Worm (Caenorhabditis elegans) whole organism, midembryonic: ENCODE results near the gene srv-6.

Experiments
- cog-1 ChIP-seq: sonication (generic microtip); optimal IDR thresholded peaks from 2 replicates; lab custom pipeline; 2016; ENCODE audit warnings: missing genetic modification characterization, missing compliant biosample characterization
- flt-1 ChIP-seq: fragments of 200-800 bp; sonication (Bioruptor generic); IDR thresholded peaks from 2 replicates; pipeline ENCODE4 v1.3.6; 2022; ENCODE audit warnings: missing genetic modification characterization, missing compliant biosample characterization
- med-1 ChIP-seq: sonication (generic microtip); optimal IDR thresholded peaks from 2 replicates; lab custom pipeline; 2017; ENCODE audit warnings: missing genetic modification characterization, mild to moderate bottlenecking, missing compliant biosample characterization, antibody characterized with exemption, missing genetic modification reagents; ENCODE audit not compliant: insufficient read depth
- ref-1 ChIP-seq: fragments of 200-800 bp; sonication (Bioruptor generic); conservative IDR thresholded peaks from 2 replicates; pipeline ENCODE4 v1.3.6; 2022; ENCODE audit warnings: missing genetic modification reagents, missing genetic modification characterization, missing compliant biosample characterization

DNA sequence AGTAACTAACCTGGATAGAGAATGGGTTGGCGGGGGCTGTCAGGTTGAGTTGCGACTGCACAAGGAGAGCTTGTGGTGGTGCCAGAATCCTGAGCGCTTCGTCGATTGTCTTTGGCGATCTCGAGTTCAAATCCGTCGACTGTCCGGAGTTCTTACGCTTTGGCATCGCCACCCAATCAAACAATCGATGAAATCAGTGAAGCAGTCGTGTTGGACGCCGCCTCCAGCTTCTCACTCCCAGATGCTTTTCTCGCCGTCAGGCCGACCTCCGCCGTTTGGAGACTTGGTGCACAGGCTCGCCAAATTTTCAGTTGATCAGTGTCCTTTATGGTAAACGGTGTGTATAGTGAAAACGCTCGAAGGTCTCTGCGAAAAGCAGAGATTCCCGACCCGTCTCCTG lies 40.0 kb upstream of the srv-6 start, which contains the start of the genes F20B6.10 and hpk-1:
- no peak for TF ChIP-seq cog-1 (tag; lab: Kevin White, UChicago)
- TF ChIP-seq flt-1 (GFP tag; lab: Robert Waterston, UW) = no peak
- TF ChIP-seq ref-1 (GFP tag; lab: Robert Waterston, UW) = no peak
- TF ChIP-seq med-1 = no peak
